Worm (Caenorhabditis elegans): ENCODE results near the gene twk-42.

Gene twk-42

ce11 chrV:17732516-17732915 is at the start of gene twk-42:
TSS of gene twk-42 (minus strand) at chrV:17732616.
- TF ChIP-seq ceh-82 (tag; optimal IDR thresholded peaks at IDR 0.05) = no peak

ce11 chrV:17780285-17780684 is 47.9 kb upstream of the twk-42 start:
- no peak for TF ChIP-seq aly-2 (tag; optimal IDR thresholded peaks at IDR 0.05)
- no peak for TF ChIP-seq elt-1 (tag; optimal IDR thresholded peaks at IDR 0.05)
- TF ChIP-seq pqm-1 (tag; optimal IDR thresholded peaks at IDR 0.05) = peak; percentile 5
- no peak for TF ChIP-seq egl-5 (tag; optimal IDR thresholded peaks at IDR 0.05)
- no peak for TF ChIP-seq lin-15B (tag; optimal IDR thresholded peaks at IDR 0.05)
- no peak for TF ChIP-seq nhr-77 (tag; optimal IDR thresholded peaks at IDR 0.05)
- TF ChIP-seq pha-4 (tag; optimal IDR thresholded peaks at IDR 0.05) = peak; percentile 1
- TF ChIP-seq elt-2 (tag; optimal IDR thresholded peaks at IDR 0.05) = peak; percentile 81

DNA sequence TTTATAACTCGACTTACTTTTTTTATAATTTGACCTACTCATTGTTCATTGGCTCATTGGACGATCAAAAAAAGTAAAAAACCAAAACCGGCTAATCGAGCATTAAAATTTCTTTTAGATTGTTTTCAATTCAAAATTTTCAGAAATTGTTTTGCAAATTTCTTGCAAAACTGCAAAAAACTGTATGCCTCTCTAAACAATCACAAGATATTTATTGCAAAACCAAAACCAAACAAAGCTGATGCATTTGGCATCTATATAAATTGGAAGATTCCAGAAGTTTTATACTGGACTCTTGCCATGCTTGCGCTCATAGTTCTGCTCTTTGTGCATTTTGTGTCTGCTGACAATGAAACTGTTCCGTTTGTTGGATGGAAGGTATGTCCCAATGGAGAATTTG is 45.2 kb upstream of the twk-42 start, which contains the start of gene C47A10.12:
TSS of gene C47A10.12 (plus strand) at position 301 of the 400 bp plus-strand sequence.
- no peak for TF ChIP-seq egl-27 (tag; optimal IDR thresholded peaks at IDR 0.05)
- no peak for TF ChIP-seq nhr-25 (tag; optimal IDR thresholded peaks at IDR 0.05)
- TF ChIP-seq ceh-82 (tag; optimal IDR thresholded peaks at IDR 0.05) = no peak
- TF ChIP-seq elt-3 (tag; optimal IDR thresholded peaks at IDR 0.05) = no peak
- no peak for TF ChIP-seq elt-1 (tag; optimal IDR thresholded peaks at IDR 0.05)
- no peak for TF ChIP-seq skn-1 (tag; optimal IDR thresholded peaks at IDR 0.05)
- no peak for TF ChIP-seq nhr-76 (tag; optimal IDR thresholded peaks at IDR 0.05)

DNA sequence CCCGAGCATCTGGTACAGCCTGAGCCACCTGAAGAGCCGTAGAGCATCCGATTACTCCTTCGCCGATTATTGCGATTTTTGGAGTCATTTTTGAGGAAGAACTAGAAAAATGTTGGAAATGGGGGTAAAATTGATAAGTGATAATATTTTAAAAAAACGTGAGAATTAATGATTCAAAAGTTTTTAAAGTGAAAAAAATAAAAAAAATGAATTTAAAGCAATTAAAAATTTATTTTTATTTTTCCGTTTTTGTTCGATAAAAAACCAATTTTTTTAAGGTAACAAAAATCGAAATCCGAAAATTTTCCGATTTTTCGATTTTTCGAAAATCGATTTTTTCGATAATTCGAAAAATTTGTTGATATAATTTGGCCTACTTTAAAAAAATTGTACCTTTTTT is 44.7 kb upstream of the twk-42 start, which contains the start of gene ddo-1:
TSS of gene ddo-1 (minus strand) at position 101 of the 400 bp plus-strand sequence.
- TF ChIP-seq elt-3 (tag; optimal IDR thresholded peaks at IDR 0.05) (no peak), aly-2 (tag; optimal IDR thresholded peaks at IDR 0.05) (no peak), egl-5 (tag; optimal IDR thresholded peaks at IDR 0.05) (no peak), daf-12 (tag; optimal IDR thresholded peaks at IDR 0.05) (no peak), nhr-43 (tag; optimal IDR thresholded peaks at IDR 0.05; ENCODE audit: poor library complexity, severe bottlenecking) (no peak), nhr-67 (tag; optimal IDR thresholded peaks at IDR 0.05) (no peak), zag-1 (tag; optimal IDR thresholded peaks at IDR 0.05) (no peak)

- no peak for TF ChIP-seq unc-39 (tag; optimal IDR thresholded peaks at IDR 0.05)
- TF ChIP-seq ceh-9 (tag; optimal IDR thresholded peaks at IDR 0.05) = no peak
- no peak for TF ChIP-seq fkh-10 (GFP tag; optimal IDR thresholded peaks at IDR 0.05)
- TF ChIP-seq egl-5 (tag; optimal IDR thresholded peaks at IDR 0.05) = no peak
- TF ChIP-seq nhr-28 (tag; optimal IDR thresholded peaks at IDR 0.05) = no peak
- no peak for TF ChIP-seq elt-2 (tag; optimal IDR thresholded peaks at IDR 0.05)
- no peak for TF ChIP-seq fkh-2 (tag; optimal IDR thresholded peaks at IDR 0.05)
- TF ChIP-seq egl-27 (tag; optimal IDR thresholded peaks at IDR 0.05) = no peak
- no peak for TF ChIP-seq ztf-11 (tag; optimal IDR thresholded peaks at IDR 0.05)
- no peak for TF ChIP-seq snpc-4 (tag; optimal IDR thresholded peaks at IDR 0.05)
These were observed 40.7 kb upstream of the twk-42 start, which contains the start of gene sre-21 for ce11 chrV:17773108-17773507. TSS of gene sre-21 (minus strand) at chrV:17773208.

DNA sequence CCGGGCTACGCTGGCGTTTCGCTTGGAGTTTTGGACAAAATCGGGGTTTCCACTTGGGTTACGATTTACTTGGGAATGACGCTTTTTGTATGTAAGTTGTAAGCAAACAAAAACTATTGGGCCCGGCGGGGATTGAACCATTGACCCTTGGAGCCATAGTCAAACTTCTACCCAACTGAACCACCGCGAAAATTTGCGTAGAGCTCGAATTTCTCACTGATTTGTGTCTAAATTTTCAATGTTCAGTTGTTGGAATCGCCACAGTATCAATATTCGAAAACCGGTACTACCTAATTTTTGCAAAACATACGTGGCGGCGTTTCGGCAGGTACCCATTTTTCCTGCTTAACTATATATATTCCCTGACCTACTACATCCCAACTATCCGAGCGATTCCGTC is 35.4 kb upstream of the twk-42 start:
- TF ChIP-seq fkh-2 (tag; optimal IDR thresholded peaks at IDR 0.05) = no peak
- no peak for TF ChIP-seq jun-1 (tag; optimal IDR thresholded peaks at IDR 0.05)

DNA sequence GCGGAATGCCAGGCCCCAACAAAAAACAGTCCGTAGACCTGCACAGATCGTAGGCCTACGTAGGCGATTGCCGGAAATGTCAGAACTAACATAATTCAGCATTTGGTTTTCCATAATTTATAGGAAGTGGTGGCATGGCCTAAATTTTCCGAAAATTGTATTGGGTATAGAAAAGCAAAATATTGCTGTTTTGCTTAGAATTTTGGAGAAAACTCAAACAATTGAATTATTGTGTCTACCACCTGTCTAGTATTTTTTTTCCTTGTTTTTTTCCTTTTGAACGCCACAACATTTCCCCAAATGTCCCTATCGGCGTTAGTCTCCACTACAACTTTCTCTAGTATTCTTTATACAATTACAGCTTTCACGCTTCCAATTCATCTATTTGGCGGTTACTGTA is 34.8 kb upstream of the twk-42 start, which contains the start of gene srh-284:
TSS of gene srh-284 (plus strand) at position 301 of the 400 bp plus-strand sequence.
- TF ChIP-seq ceh-16 (tag; optimal IDR thresholded peaks at IDR 0.05) (no peak), pha-4 (tag; optimal IDR thresholded peaks at IDR 0.05) (no peak), nhr-25 (tag; optimal IDR thresholded peaks at IDR 0.05) (no peak), ceh-9 (tag; optimal IDR thresholded peaks at IDR 0.05) (no peak), mdl-1 (tag; optimal IDR thresholded peaks at IDR 0.05) (no peak), lin-39 (tag; optimal IDR thresholded peaks at IDR 0.05) (no peak), elt-2 (tag; optimal IDR thresholded peaks at IDR 0.05) (no peak), fos-1 (tag; optimal IDR thresholded peaks at IDR 0.05) (no peak), nhr-12 (tag; optimal IDR thresholded peaks at IDR 0.05) (no peak), elt-1 (tag; optimal IDR thresholded peaks at IDR 0.05) (no peak), unc-62 (GFP tag; optimal IDR thresholded peaks at IDR 0.05) (no peak), nhr-11 (tag; optimal IDR thresholded peaks at IDR 0.05) (no peak), nhr-43 (tag; optimal IDR thresholded peaks at IDR 0.05; ENCODE audit: poor library complexity, severe bottlenecking) (no peak)
